Worm (Caenorhabditis elegans): ENCODE results near the gene C01C4.3.

C01C4.3 gene

DNA sequence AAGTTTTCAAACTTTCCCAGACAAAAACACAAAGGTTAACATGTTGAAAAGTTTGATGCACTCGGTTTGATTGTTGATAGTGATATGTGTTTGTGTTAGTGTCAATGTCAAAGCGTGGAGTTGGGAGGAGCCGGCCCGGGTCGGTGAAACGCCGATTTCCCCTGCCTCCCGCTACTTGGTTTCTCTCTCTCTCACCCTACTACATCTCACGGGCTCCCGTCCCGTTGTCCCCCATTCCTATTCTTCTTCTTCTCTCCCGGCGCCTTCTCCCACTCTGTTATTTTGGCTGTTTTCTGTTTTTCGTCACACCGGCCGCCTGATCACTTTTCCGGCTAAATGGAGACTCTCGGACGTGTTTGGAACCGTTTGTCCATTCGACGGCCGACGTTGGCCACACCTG is 9.6 kb downstream of the C01C4.3 start:
- no peak for TF ChIP-seq nhr-6 (tag; optimal IDR thresholded peaks at IDR 0.05)
- no peak for TF ChIP-seq lin-39 (tag; optimal IDR thresholded peaks at IDR 0.05)
- no peak for TF ChIP-seq ceh-16 (tag; optimal IDR thresholded peaks at IDR 0.05)

ce11 chrX:3709747-3710146 is 13.0 kb downstream of the C01C4.3 start:
- TF ChIP-seq nhr-23 (tag; optimal IDR thresholded peaks at IDR 0.05) (no peak), lin-13 (GFP tag; optimal IDR thresholded peaks at IDR 0.05) (no peak), sma-9 (GFP tag; optimal IDR thresholded peaks at IDR 0.05) (no peak), sma-9 (tag; optimal IDR thresholded peaks at IDR 0.05) (no peak)

DNA sequence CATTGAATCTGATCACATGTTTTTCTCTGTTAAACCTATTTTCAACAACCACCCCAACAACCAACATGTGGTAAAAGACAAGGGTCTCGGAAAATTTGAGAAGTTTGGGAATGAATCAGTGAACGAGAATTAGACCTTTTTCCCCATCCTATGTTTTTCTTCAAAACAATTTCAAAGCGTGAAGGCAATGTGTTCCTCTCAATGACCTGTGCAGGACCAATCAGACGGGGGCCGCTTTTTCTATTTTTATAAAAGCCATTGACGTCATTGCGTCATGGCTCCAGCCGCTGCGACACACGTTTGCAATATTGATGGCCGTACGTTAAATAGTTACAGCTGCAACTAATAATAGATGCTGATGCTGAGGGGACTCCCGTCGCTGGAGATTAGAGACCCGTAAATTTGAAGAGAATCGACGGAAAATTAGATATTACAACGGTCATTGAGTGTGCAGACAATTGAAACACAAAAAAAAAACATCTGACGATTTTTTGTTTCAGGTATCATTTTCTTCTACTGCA is 14.9 kb downstream of the C01C4.3 start:
- TF ChIP-seq unc-62 (GFP tag; optimal IDR thresholded peaks at IDR 0.05) (no peak), sma-9 (GFP tag; optimal IDR thresholded peaks at IDR 0.05) (peak; percentile 55), sma-9 (tag; optimal IDR thresholded peaks at IDR 0.05) (no peak)

DNA sequence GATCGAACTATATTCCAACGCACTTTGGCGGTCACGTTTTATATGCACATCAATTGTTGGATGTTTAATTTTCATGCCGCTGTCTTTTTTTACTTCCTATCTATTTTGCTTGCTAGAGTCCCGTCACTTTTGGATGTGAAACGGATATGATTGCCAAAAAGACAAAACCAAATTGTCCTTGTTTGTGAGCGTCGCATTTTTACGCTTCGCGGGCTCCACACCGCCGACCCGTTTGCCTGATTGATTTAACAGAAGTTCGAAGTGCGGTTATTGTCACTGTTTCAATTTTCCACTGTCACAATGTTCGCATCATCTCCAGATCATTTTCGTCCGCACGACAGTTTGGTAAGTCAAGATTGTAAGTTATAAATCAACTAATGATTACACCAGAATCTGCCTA is 18.1 kb downstream of the C01C4.3 start, which contains the start of gene C01C4.2:
C01C4.2 (plus strand) TSS at position 301 of the 400 bp plus-strand sequence.
- TF ChIP-seq mab-5 (tag; optimal IDR thresholded peaks at IDR 0.05): no peak
- TF ChIP-seq ztf-4 (tag; optimal IDR thresholded peaks at IDR 0.05): no peak
- no peak for TF ChIP-seq nhr-23 (tag; optimal IDR thresholded peaks at IDR 0.05)
- no peak for TF ChIP-seq lsy-2 (tag; optimal IDR thresholded peaks at IDR 0.05)
- no peak for TF ChIP-seq nhr-11 (tag; optimal IDR thresholded peaks at IDR 0.05)
- no peak for TF ChIP-seq unc-39 (tag; optimal IDR thresholded peaks at IDR 0.05)

DNA sequence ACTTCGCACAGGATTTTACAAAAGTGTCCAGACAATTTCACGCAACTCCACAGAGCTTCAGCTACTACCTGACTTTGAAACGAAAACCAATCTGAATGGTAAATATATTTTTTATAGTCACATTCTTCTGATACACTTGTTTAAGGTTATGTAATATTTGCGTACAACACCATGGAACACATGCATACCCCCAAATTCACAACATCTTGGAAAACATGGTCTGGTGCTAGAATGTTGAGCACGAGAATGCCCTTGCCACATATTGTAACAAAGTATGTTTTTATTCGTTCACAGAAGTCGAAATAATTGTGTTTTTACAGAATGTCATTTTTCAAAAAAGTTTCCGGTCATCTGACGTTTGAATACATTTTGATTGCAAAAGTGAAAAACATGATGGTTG is 19.1 kb downstream of the C01C4.3 start:
- TF ChIP-seq ceh-82 (tag; optimal IDR thresholded peaks at IDR 0.05) (no peak), ama-1 (optimal IDR thresholded peaks at IDR 0.05) (no peak), nhr-77 (tag; optimal IDR thresholded peaks at IDR 0.05) (no peak), nhr-11 (tag; optimal IDR thresholded peaks at IDR 0.05) (no peak), lsy-2 (tag; optimal IDR thresholded peaks at IDR 0.05) (no peak), mab-5 (tag; optimal IDR thresholded peaks at IDR 0.05) (no peak), nhr-21 (tag; optimal IDR thresholded peaks at IDR 0.05) (no peak), elt-1 (tag; optimal IDR thresholded peaks at IDR 0.05) (no peak), ztf-1 (GFP tag; conservative IDR thresholded peaks at IDR 0.05) (no peak), Y55F3AM.14 (GFP tag; optimal IDR thresholded peaks at IDR 0.05) (no peak), sem-4 (tag; optimal IDR thresholded peaks at IDR 0.05) (no peak), egl-27 (tag; optimal IDR thresholded peaks at IDR 0.05) (no peak), zag-1 (tag; optimal IDR thresholded peaks at IDR 0.05) (no peak), sma-3 (GFP tag; optimal IDR thresholded peaks at IDR 0.05) (no peak), unc-62 (GFP tag; optimal IDR thresholded peaks at IDR 0.05) (no peak), nhr-129 (tag; optimal IDR thresholded peaks at IDR 0.05) (no peak), ztf-4 (tag; optimal IDR thresholded peaks at IDR 0.05) (no peak), nhr-6 (tag; optimal IDR thresholded peaks at IDR 0.05) (no peak), alr-1 (tag; optimal IDR thresholded peaks at IDR 0.05) (no peak), sma-9 (GFP tag; optimal IDR thresholded peaks at IDR 0.05) (no peak), sma-9 (tag; optimal IDR thresholded peaks at IDR 0.05) (no peak)

ce11 chrX:3725437-3725836 is 28.7 kb downstream of the C01C4.3 start:
- TF ChIP-seq ceh-82 (tag; optimal IDR thresholded peaks at IDR 0.05): no peak
- TF ChIP-seq elt-3 (tag; optimal IDR thresholded peaks at IDR 0.05): no peak
- TF ChIP-seq alr-1 (tag; optimal IDR thresholded peaks at IDR 0.05): no peak
- no peak for TF ChIP-seq gmeb-1 (tag; optimal IDR thresholded peaks at IDR 0.05)
- no peak for TF ChIP-seq sem-4 (tag; optimal IDR thresholded peaks at IDR 0.05)
- TF ChIP-seq ZK546.5 (tag; optimal IDR thresholded peaks at IDR 0.05): no peak
- TF ChIP-seq lin-39 (tag; optimal IDR thresholded peaks at IDR 0.05): no peak
- TF ChIP-seq R02D3.7 (tag; optimal IDR thresholded peaks at IDR 0.05): no peak
- no peak for TF ChIP-seq snpc-4 (tag; optimal IDR thresholded peaks at IDR 0.05)
- TF ChIP-seq mab-5 (tag; optimal IDR thresholded peaks at IDR 0.05): no peak
- TF ChIP-seq C34F6.9 (tag; optimal IDR thresholded peaks at IDR 0.05): no peak
- TF ChIP-seq nhr-12 (tag; optimal IDR thresholded peaks at IDR 0.05): no peak

All from whole organism, L2 larva.